Worm (Caenorhabditis elegans): ENCODE measurements around the gene klf-2.

klf-2 gene

DNA sequence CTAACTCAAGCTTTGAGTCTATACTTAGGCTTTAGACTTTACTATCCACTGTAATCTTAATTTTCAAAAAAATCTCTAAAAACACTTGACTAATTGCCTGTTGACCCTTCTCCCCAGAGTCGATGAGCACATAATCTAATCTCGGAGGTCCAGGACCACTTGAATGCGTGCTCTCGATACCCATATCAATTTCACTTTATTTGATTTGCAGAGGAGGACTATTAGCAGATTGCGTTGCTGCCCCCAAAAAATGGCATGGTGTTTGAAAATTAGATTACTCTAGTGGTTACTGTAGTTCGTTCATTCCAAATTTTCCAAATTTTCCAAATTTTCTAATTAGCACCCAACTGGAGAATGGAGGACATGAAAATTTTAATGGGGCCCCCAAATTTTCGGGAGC, 40.0 kb upstream of the klf-2 start:
- TF ChIP-seq attf-3 (GFP tag; conservative IDR thresholded peaks at IDR 0.05) (no peak), akir-1 (GFP tag; optimal IDR thresholded peaks at IDR 0.05) (no peak), T26A5.8 (tag; optimal IDR thresholded peaks at IDR 0.05) (no peak), rpc-1 (optimal IDR thresholded peaks at IDR 0.05) (no peak), rpc-1 (tag; optimal IDR thresholded peaks at IDR 0.05) (no peak), ccch-3 (GFP tag; optimal IDR thresholded peaks at IDR 0.05) (no peak), pha-4 (tag; optimal IDR thresholded peaks at IDR 0.05) (no peak), mel-28 (tag; optimal IDR thresholded peaks at IDR 0.05; ENCODE audit: borderline replicate concordance) (no peak), rcor-1 (GFP tag; IDR thresholded peaks at IDR 0.05) (no peak), D2030.7 (GFP tag; IDR thresholded peaks at IDR 0.05) (no peak), B0035.1 (tag; optimal IDR thresholded peaks at IDR 0.05) (no peak), ekl-4 (GFP tag; IDR thresholded peaks at IDR 0.05) (no peak), B0336.3 (GFP tag; IDR thresholded peaks at IDR 0.05) (no peak), madf-6 (GFP tag; IDR thresholded peaks at IDR 0.05) (no peak), xnd-1 (tag; optimal IDR thresholded peaks at IDR 0.05) (no peak), hmg-1.2 (GFP tag; IDR thresholded peaks at IDR 0.05) (no peak), lsl-1 (GFP tag; optimal IDR thresholded peaks at IDR 0.05) (no peak), F52B5.7 (tag; optimal IDR thresholded peaks at IDR 0.05) (no peak)

DNA sequence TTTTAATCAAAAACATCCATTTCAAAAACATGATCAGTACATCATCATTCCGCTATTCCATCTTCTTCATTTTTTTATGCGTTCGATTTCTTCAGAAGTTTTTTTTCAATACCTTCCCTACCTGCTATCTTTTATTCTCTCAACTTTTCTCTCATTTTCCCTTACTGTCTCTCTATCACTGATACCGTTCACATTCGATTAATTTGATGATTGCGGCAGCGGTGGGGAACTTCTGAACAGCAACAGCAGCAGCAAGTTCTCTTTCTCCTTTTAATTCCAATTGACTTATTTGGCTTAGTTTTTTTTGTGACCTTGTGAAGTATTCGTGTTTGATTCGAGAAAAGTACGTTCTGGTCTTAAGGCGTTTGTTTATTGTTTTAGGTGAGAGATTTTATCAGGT, 36.6 kb upstream of the klf-2 start:
- TF ChIP-seq hrde-1 (tag; optimal IDR thresholded peaks at IDR 0.05; ENCODE audit: borderline replicate concordance) (no peak), let-526 (GFP tag; IDR thresholded peaks at IDR 0.05) (no peak), nfya-2 (GFP tag; IDR thresholded peaks at IDR 0.05) (no peak), nhr-90 (tag; optimal IDR thresholded peaks at IDR 0.05) (no peak), somi-1 (GFP tag; optimal IDR thresholded peaks at IDR 0.05) (no peak), ekl-4 (GFP tag; IDR thresholded peaks at IDR 0.05) (no peak), nhr-27 (tag; optimal IDR thresholded peaks at IDR 0.05) (no peak), F55B11.4 (tag; optimal IDR thresholded peaks at IDR 0.05; ENCODE audit: borderline replicate concordance, insufficient read depth) (no peak), aptf-3 (GFP tag; IDR thresholded peaks at IDR 0.05) (no peak), snpc-3.4 (tag; optimal IDR thresholded peaks at IDR 0.05) (no peak), lsy-27 (tag; optimal IDR thresholded peaks at IDR 0.05; ENCODE audit: borderline replicate concordance, insufficient read depth) (no peak), repo-1 (tag; optimal IDR thresholded peaks at IDR 0.05) (no peak), ceh-79 (tag; optimal IDR thresholded peaks at IDR 0.05) (no peak), Y67H2A.10 (GFP tag; conservative IDR thresholded peaks at IDR 0.05) (no peak), unc-130 (GFP tag; optimal IDR thresholded peaks at IDR 0.05) (no peak)

DNA sequence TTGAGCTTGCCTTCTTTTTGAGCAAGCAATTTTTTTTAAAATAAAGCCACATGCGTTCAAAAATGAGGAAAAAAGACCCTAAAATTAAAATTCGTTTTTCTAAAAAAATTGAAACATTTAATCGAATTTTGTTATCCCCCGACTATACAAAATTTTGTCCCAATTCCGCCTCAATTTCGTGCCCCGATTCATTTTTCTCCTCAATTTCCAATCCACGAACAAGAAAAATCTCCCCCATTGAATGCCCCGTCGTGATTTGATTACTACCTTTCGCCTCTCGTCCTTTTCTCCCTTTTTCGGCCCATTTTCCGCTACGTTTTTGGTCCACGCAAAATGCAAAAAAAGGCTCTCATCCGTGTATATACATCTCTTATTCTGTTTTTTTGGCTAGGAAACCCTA, 33.6 kb upstream of the klf-2 start:
- TF ChIP-seq F33H1.4 (GFP tag; IDR thresholded peaks at IDR 0.05) (no peak), atf-7 (tag; optimal IDR thresholded peaks at IDR 0.05) (no peak), bed-1 (GFP tag; IDR thresholded peaks at IDR 0.05) (no peak), madf-6 (GFP tag; IDR thresholded peaks at IDR 0.05) (no peak), nhr-27 (tag; optimal IDR thresholded peaks at IDR 0.05) (no peak), ceh-100 (GFP tag; IDR thresholded peaks at IDR 0.05) (no peak), hmg-20 (GFP tag; IDR thresholded peaks at IDR 0.05) (no peak), C06A6.2 (GFP tag; conservative IDR thresholded peaks at IDR 0.05) (no peak), B0261.1 (tag; optimal IDR thresholded peaks at IDR 0.05) (no peak), egl-44 (GFP tag; IDR thresholded peaks at IDR 0.05) (no peak), nhr-179 (tag; optimal IDR thresholded peaks at IDR 0.05) (no peak), pha-4 (tag; optimal IDR thresholded peaks at IDR 0.05) (no peak), dpl-1 (GFP tag; optimal IDR thresholded peaks at IDR 0.05) (no peak), B0019.2 (GFP tag; conservative IDR thresholded peaks at IDR 0.05) (no peak), xnd-1 (tag; optimal IDR thresholded peaks at IDR 0.05) (no peak), Y56A3A.18 (GFP tag; IDR thresholded peaks at IDR 0.05) (no peak)
